Comparison of ENCODE assay signal across 1 fruit fly cellular context in the genomic region with DNA sequence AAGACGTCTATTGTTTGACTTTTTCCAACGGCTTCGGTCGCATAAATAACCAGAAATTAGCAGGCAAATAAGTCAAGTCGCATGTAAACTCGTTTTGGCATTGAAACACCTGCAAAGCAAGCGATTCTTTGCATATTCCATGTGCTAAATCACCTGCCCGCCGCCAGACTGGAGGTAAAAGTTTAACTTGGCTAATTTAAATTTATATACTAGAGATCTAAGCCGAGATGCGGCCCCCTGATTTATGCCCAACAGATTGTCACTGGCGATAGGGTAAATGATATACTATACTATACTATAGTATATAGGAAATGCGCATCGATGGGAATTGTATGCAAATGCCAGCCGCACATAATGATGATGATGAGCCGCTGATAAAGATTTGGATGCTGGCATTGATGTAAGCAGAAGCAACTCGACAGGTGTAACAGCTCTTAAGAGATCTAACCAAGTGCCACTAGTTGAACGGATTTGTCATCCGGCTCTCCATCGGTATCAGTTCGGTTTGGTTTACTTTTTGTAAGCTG.
TF ChIP-seq lines count a peak whose summit lies in the region.

No protein-coding gene starts in this region.

TF ChIP-seq in whole organism, embryonic, 481 proteins besides CTCF, POLR2A, EP300 and RAD21 (continued from another document):
- no peak for TF ChIP-seq pb (GFP tag; optimal IDR thresholded peaks at IDR 0.05; lab: Kevin White, UChicago)
- no peak for TF ChIP-seq lbe (GFP tag; optimal IDR thresholded peaks at IDR 0.05; lab: Kevin White, UChicago)
- peak; percentile 52 for TF ChIP-seq CG12769 (tag; optimal IDR thresholded peaks at IDR 0.05; lab: Kevin White, UChicago)
- no peak for TF ChIP-seq CG32767 (GFP tag; IDR thresholded peaks at IDR 0.05; lab: Robert Waterston, UW)
- TF ChIP-seq CG4854 (GFP tag; optimal IDR thresholded peaks at IDR 0.05; lab: Kevin White, UChicago), result no peak
- peak; percentile 67 for TF ChIP-seq abd-A (tag; optimal IDR thresholded peaks at IDR 0.05; lab: Kevin White, UChicago)
- TF ChIP-seq bigmax (GFP tag; optimal IDR thresholded peaks at IDR 0.05; lab: Kevin White, UChicago), result no peak
- TF ChIP-seq CG18476 (GFP tag; optimal IDR thresholded peaks at IDR 0.05; lab: Kevin White, UChicago), result no peak
- TF ChIP-seq sd (tag; optimal IDR thresholded peaks at IDR 0.05; lab: Kevin White, UChicago), result peak; percentile 7
- no peak for TF ChIP-seq Antp (GFP tag; optimal IDR thresholded peaks at IDR 0.05; lab: Kevin White, UChicago)
- no peak for TF ChIP-seq CG11456 (GFP tag; IDR thresholded peaks at IDR 0.05; lab: Robert Waterston, UW)
- TF ChIP-seq ftz-f1 (GFP tag; optimal IDR thresholded peaks at IDR 0.05; lab: Kevin White, UChicago), result no peak
- no peak for TF ChIP-seq CG15601 (tag; optimal IDR thresholded peaks at IDR 0.05; lab: Kevin White, UChicago)
- no peak for TF ChIP-seq ac (GFP tag; optimal IDR thresholded peaks at IDR 0.05; lab: Kevin White, UChicago)
- TF ChIP-seq ssp (GFP tag; IDR thresholded peaks at IDR 0.05; lab: Robert Waterston, UW), result no peak
- TF ChIP-seq chn (GFP tag; optimal IDR thresholded peaks at IDR 0.05; lab: Kevin White, UChicago), result no peak
- TF ChIP-seq sna (GFP tag; IDR thresholded peaks at IDR 0.05; lab: Robert Waterston, UW; ENCODE audit: partially characterized antibody), result no peak
- no peak for TF ChIP-seq tna (GFP tag; IDR thresholded peaks at IDR 0.05; lab: Robert Waterston, UW; ENCODE audit: partially characterized antibody)
- no peak for TF ChIP-seq CG12071 (GFP tag; optimal IDR thresholded peaks at IDR 0.05; lab: Kevin White, UChicago)
- peak; percentile 83 for TF ChIP-seq grn (GFP tag; optimal IDR thresholded peaks at IDR 0.05; lab: Kevin White, UChicago)
- no peak for TF ChIP-seq NK7.1 (GFP tag; optimal IDR thresholded peaks at IDR 0.05; lab: Kevin White, UChicago)
- TF ChIP-seq stwl (tag; optimal IDR thresholded peaks at IDR 0.05; lab: Kevin White, UChicago), result no peak
- TF ChIP-seq caup (GFP tag; optimal IDR thresholded peaks at IDR 0.05; lab: Kevin White, UChicago; ENCODE audit: severe bottlenecking), result no peak
- TF ChIP-seq seq (GFP tag; IDR thresholded peaks at IDR 0.05; lab: Robert Waterston, UW), result no peak
- TF ChIP-seq CG8290 (GFP tag; optimal IDR thresholded peaks at IDR 0.05; lab: Kevin White, UChicago), result no peak
- no peak for TF ChIP-seq CG8290 (tag; optimal IDR thresholded peaks at IDR 0.05; lab: Kevin White, UChicago)
- no peak for TF ChIP-seq slou (GFP tag; optimal IDR thresholded peaks at IDR 0.05; lab: Kevin White, UChicago)
- TF ChIP-seq CG15514 (GFP tag; optimal IDR thresholded peaks at IDR 0.05; lab: Kevin White, UChicago), result no peak
